Worm (Caenorhabditis elegans) whole organism, dauer: ENCODE measurements around the gene jmjd-3.1.
"Not testable (repeated sequence)": the region's sequence is repeated elsewhere in the genome, so short reads cannot be mapped to it uniquely, and the experiment has no call there.

Experiments
- unc-62 ChIP-seq: sonication (generic microtip); optimal IDR thresholded peaks from 2 replicates; lab custom pipeline; 2017; ENCODE audit warnings: missing biosample characterization, missing genetic modification reagents, missing genetic modification characterization

jmjd-3.1 gene

DNA sequence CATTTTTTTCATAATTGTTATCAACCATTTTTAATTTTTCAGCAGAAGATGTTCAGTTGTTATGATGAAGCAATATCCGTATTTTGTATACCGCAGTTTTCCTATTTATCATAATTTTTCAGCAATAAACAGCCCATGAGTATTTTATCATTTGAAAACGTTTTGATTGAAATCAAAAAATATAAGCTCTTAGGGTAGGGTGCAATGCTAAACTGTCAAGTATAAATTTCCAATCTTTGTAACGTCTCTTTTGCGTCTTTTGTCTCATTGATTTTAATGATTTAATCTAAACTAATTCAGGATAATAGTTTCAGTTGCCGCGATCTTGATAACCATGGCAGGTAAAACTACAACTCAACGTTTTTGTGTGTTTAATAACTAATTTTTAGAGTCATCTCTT is 30.4 kb downstream of the jmjd-3.1 start, which contains the start of gene F18E9.1:
F18E9.1 (plus strand) TSS at position 301 of the 400 bp plus-strand sequence.
- no peak for TF ChIP-seq unc-62 (GFP tag; lab: Kevin White, UChicago)

- TF ChIP-seq unc-62 (GFP tag; lab: Kevin White, UChicago), result no peak
Measured at ce11 chrX:8602722-8603427, 32.0 kb downstream of the jmjd-3.1 start.

- no peak for TF ChIP-seq unc-62 (GFP tag; lab: Kevin White, UChicago)
Measured at ce11 chrX:8604160-8604559, 33.3 kb downstream of the jmjd-3.1 start.

- no peak for TF ChIP-seq unc-62 (GFP tag; lab: Kevin White, UChicago)
Measured at ce11 chrX:8605005-8605404, 34.2 kb downstream of the jmjd-3.1 start, which contains the start of the genes H35N09.2 and H35N09.1. H35N09.2 (minus strand) TSS chrX:8605058. H35N09.1 (plus strand) TSS chrX:8605339.

DNA sequence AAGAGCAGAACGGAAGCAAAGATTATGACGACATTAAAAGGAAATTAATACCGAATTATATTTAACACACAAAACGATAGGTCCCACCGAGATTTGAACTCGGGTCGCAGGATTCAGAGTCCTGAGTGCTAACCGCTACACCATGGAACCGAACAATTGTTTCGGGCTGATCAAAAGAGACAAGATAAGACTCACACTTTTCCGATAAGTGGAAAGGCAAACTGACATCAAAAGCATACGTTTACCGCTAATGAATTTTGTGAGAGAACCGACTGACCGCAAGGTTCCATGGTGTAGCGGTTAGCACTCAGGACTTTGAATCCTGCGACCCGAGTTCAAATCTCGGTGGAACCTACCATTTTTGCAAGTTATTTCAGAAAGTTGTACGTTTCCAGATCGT is 37.9 kb downstream of the jmjd-3.1 start:
- TF ChIP-seq unc-62 (GFP tag; lab: Kevin White, UChicago), result no peak

- not testable (repeated sequence) for TF ChIP-seq unc-62 (GFP tag; lab: Kevin White, UChicago)
Measured at ce11 chrX:8610606-8611005, 39.8 kb downstream of the jmjd-3.1 start, which contains the start of gene K01A12.4. K01A12.4 (plus strand) TSS chrX:8610906.

DNA sequence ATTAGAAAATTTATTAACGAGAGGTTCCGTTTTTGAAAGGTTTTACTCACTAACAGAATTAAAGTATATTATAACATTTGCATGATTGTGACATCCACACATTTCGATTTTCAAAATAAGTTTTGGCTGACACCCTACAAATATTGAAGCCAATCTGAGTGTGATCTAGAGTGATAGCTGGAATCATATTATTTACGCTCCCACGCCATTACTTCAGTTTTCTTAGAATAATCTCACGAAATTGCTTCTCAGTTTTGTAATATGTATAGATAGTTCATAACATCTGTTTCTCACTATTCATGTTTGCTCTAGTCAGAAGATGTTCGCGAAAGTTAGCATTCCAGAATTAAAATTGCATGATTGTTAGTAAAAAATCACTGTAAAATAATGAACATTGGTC is 41.4 kb downstream of the jmjd-3.1 start:
- TF ChIP-seq unc-62 (GFP tag; lab: Kevin White, UChicago), result no peak

DNA sequence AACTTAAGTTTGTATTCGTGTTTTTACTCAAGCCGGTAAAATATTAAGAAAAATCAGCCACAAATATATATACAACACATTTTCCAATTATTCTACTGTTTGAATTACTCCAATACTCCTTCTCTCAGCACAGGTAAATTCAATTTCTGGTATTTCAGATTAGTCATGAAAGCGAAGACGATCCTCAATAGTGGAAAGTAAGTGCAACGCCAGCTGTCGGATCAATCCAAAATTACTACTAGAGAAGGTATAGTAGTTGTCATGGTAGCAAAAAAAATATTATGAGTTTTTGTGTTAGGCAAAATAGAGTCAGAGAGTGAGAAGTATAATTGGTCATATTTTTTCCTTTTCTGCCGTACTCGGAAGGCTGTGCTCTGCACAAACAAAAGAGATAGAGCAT is 42.2 kb downstream of the jmjd-3.1 start, which contains the start of gene K01A12.2:
K01A12.2 (plus strand) TSS at position 301 of the 400 bp plus-strand sequence.
- TF ChIP-seq unc-62 (GFP tag; lab: Kevin White, UChicago), result no peak

ce11 chrX:8623840-8624591 is 53.2 kb downstream of the jmjd-3.1 start:
- TF ChIP-seq unc-62 (GFP tag; lab: Kevin White, UChicago), result no peak
